Worm (Caenorhabditis elegans): ENCODE results near the gene fbxc-24.

ce11 chrII:868240-868864 lies 41.1 kb downstream of the fbxc-24 start, which contains the start of gene fbxc-51:
- TF ChIP-seq nhr-77 (tag; optimal IDR thresholded peaks at IDR 0.05) (no peak), skn-1 (tag; optimal IDR thresholded peaks at IDR 0.05) (no peak), egl-27 (tag; optimal IDR thresholded peaks at IDR 0.05) (no peak)

Data from whole organism, L3 larva.